Worm (Caenorhabditis elegans) whole organism, L4 larva: ENCODE data around the gene C56G2.4.

Experiments
- T26A8.4 ChIP-seq: fragments of 200-800 bp; sonication (Bioruptor generic); IDR thresholded peaks from 2 replicates; pipeline ENCODE4 v1.3.6; 2022; ENCODE audit warnings: missing genetic modification characterization, missing compliant biosample characterization
- Y105C5A.15 ChIP-seq: fragments of 200-800 bp; sonication (Bioruptor generic); IDR thresholded peaks from 2 replicates; pipeline ENCODE4 v1.3.6; 2022; ENCODE audit warnings: missing genetic modification characterization, missing compliant biosample characterization
- Y48G9A.11 ChIP-seq: fragments of 200-800 bp; sonication (Bioruptor generic); IDR thresholded peaks from 2 replicates; pipeline ENCODE4 v1.3.6; 2022; ENCODE audit warnings: missing genetic modification reagents, missing genetic modification characterization, missing compliant biosample characterization
- ZK337.2 ChIP-seq: fragments of 200-800 bp; sonication (Bioruptor generic); IDR thresholded peaks from 2 replicates; pipeline ENCODE4 v1.3.6; 2022; ENCODE audit warnings: missing genetic modification reagents, missing genetic modification characterization, missing compliant biosample characterization
- aha-1 ChIP-seq: fragments of 150-350 bp; peaks from one replicate; lab custom pipeline; 2014; ENCODE audit warnings: missing biosample characterization, missing genetic modification characterization
- ama-1 ChIP-seq: fragments of 150-350 bp; optimal IDR thresholded peaks from 2 replicates; lab custom pipeline; 2014; ENCODE audit warnings: inconsistent platforms, mixed read lengths
- arid-1 ChIP-seq: fragments of 200-800 bp; sonication (Bioruptor generic); conservative IDR thresholded peaks from 2 replicates; pipeline ENCODE4 v1.3.6; 2022; ENCODE audit warnings: missing genetic modification reagents, missing genetic modification characterization, missing compliant biosample characterization
- ceh-82 ChIP-seq: sonication (generic microtip); optimal IDR thresholded peaks from 2 replicates; lab custom pipeline; 2017; ENCODE audit warnings: missing biosample characterization, missing genetic modification characterization
- ces-1 ChIP-seq: fragments of 150-350 bp; sonication (generic microtip); optimal IDR thresholded peaks from 4 replicates; lab custom pipeline; 2014; ENCODE audit warnings: missing biosample characterization, missing genetic modification reagents, missing genetic modification characterization
- cey-2 ChIP-seq: sonication (generic microtip); optimal IDR thresholded peaks from 3 replicates; lab custom pipeline; 2017; ENCODE audit warnings: missing genetic modification characterization, mild to moderate bottlenecking, missing compliant biosample characterization, antibody characterized with exemption, borderline replicate concordance; ENCODE audit not compliant: insufficient read depth
- ctbp-1 ChIP-seq: fragments of 200-800 bp; sonication (Bioruptor generic); IDR thresholded peaks from 2 replicates; pipeline ENCODE4 v1.3.6; 2022; ENCODE audit warnings: missing genetic modification reagents, missing genetic modification characterization, missing compliant biosample characterization
- daf-16 ChIP-seq, 3 experiments: sonication (generic microtip); optimal IDR thresholded peaks; 2 replicates each; lab custom pipeline; 2016 to 2017; ENCODE audit warnings: missing genetic modification characterization in 3 of 3, missing genetic modification reagents in 3 of 3, mild to moderate bottlenecking in 2 of 3, missing compliant biosample characterization in 2 of 3, missing biosample characterization in 1 of 3, moderate library complexity in 1 of 3
- daf-19 ChIP-seq: fragments of 200-800 bp; sonication (Bioruptor generic); conservative IDR thresholded peaks from 2 replicates; pipeline ENCODE4 v1.3.6; 2022; ENCODE audit warnings: missing genetic modification characterization, missing compliant biosample characterization
- dmd-6 ChIP-seq: fragments of 200-800 bp; sonication (Bioruptor generic); IDR thresholded peaks from 2 replicates; pipeline ENCODE4 v1.3.6; 2022; ENCODE audit warnings: missing genetic modification reagents, missing genetic modification characterization, missing compliant biosample characterization
- fkh-10 ChIP-seq: fragments of 150-350 bp; optimal IDR thresholded peaks from 2 replicates; lab custom pipeline; 2014; ENCODE audit warnings: missing biosample characterization, missing genetic modification reagents, missing genetic modification characterization
- fos-1 ChIP-seq: fragments of 150-350 bp; optimal IDR thresholded peaks from 2 replicates; lab custom pipeline; 2014; ENCODE audit warnings: missing biosample characterization, missing genetic modification characterization
- hif-1 ChIP-seq, 2 experiments: sonication (generic microtip); optimal IDR thresholded peaks; 2 replicates each; lab custom pipeline; 2016 to 2017; ENCODE audit warnings: missing compliant biosample characterization in 2 of 2, missing genetic modification characterization in 2 of 2, missing genetic modification reagents in 2 of 2, missing genotype in 2 of 2, mild to moderate bottlenecking in 1 of 2
- hlh-11 ChIP-seq: fragments of 200-800 bp; sonication (Bioruptor generic); optimal IDR thresholded peaks from 2 replicates; lab custom pipeline; 2018; ENCODE audit warnings: mild to moderate bottlenecking, missing genetic modification characterization, missing compliant biosample characterization
- jun-1 ChIP-seq: fragments of 150-350 bp; optimal IDR thresholded peaks from 2 replicates; lab custom pipeline; 2014; ENCODE audit warnings: missing biosample characterization, missing genetic modification reagents, missing genetic modification characterization
- lin-38 ChIP-seq: fragments of 200-800 bp; sonication (Bioruptor generic); IDR thresholded peaks from 2 replicates; pipeline ENCODE4 v1.3.6; 2022; ENCODE audit warnings: missing genetic modification reagents, missing genetic modification characterization, missing compliant biosample characterization
- lin-39 ChIP-seq: fragments of 150-350 bp; optimal IDR thresholded peaks from 2 replicates; lab custom pipeline; 2014; ENCODE audit warnings: missing biosample characterization, missing genetic modification reagents, missing genetic modification characterization
- lsy-2 ChIP-seq, 2 experiments: fragments of 150-350 bp in 1 of 2; sonication (generic microtip) in 1 of 2; optimal IDR thresholded peaks; 2 replicates each; lab custom pipeline; 2014 to 2017; ENCODE audit warnings: missing biosample characterization in 2 of 2, missing genetic modification characterization in 2 of 2
- mdl-1 ChIP-seq, 2 experiments: fragments of 150-350 bp in 1 of 2; sonication (generic microtip) in 1 of 2; optimal IDR thresholded peaks; 2 replicates each; lab custom pipeline; 2014 to 2017; ENCODE audit warnings: missing biosample characterization in 2 of 2, missing genetic modification characterization in 2 of 2
- mdt-29 ChIP-seq: fragments of 200-800 bp; sonication (Bioruptor generic); IDR thresholded peaks from 2 replicates; pipeline ENCODE4 v1.3.6; 2022; ENCODE audit warnings: missing genetic modification reagents, missing genetic modification characterization, missing compliant biosample characterization
- mep-1 ChIP-seq: fragments of 150-350 bp; sonication (generic microtip); optimal IDR thresholded peaks from 3 replicates; lab custom pipeline; 2014; ENCODE audit warnings: missing biosample characterization, missing genetic modification characterization
- mes-2 ChIP-seq: sonication (generic microtip); optimal IDR thresholded peaks from 2 replicates; lab custom pipeline; 2016; ENCODE audit warnings: missing genotype, mild to moderate bottlenecking, missing genetic modification characterization, missing compliant biosample characterization; ENCODE audit not compliant: poor library complexity, severe bottlenecking
- nhr-111 ChIP-seq: fragments of 200-800 bp; sonication (Bioruptor generic); optimal IDR thresholded peaks from 2 replicates; lab custom pipeline; 2018; ENCODE audit warnings: mild to moderate bottlenecking, missing genetic modification characterization, missing compliant biosample characterization
- nhr-28 ChIP-seq: fragments of 150-350 bp; optimal IDR thresholded peaks from 2 replicates; lab custom pipeline; 2014; ENCODE audit warnings: missing biosample characterization, missing genetic modification characterization
- nhr-41 ChIP-seq: fragments of 200-800 bp; sonication (Bioruptor generic); IDR thresholded peaks from 2 replicates; pipeline ENCODE4 v1.3.6; 2022; ENCODE audit warnings: missing genetic modification reagents, missing genetic modification characterization, missing compliant biosample characterization
- nhr-42 ChIP-seq: fragments of 200-800 bp; sonication (Bioruptor generic); IDR thresholded peaks from 2 replicates; pipeline ENCODE4 v1.3.6; 2022; ENCODE audit warnings: missing genetic modification characterization, missing compliant biosample characterization
- nhr-48 ChIP-seq: sonication (generic microtip); optimal IDR thresholded peaks from 2 replicates; lab custom pipeline; 2016; ENCODE audit warnings: mild to moderate bottlenecking, missing genetic modification characterization, missing compliant biosample characterization
- nhr-77 ChIP-seq: fragments of 150-350 bp; optimal IDR thresholded peaks from 2 replicates; lab custom pipeline; 2014; ENCODE audit warnings: missing biosample characterization, missing genetic modification characterization
- php-3 ChIP-seq: fragments of 200-800 bp; sonication (Bioruptor generic); IDR thresholded peaks from 2 replicates; pipeline ENCODE4 v1.3.6; 2022; ENCODE audit warnings: missing genetic modification reagents, missing genetic modification characterization, missing compliant biosample characterization
- skn-1 ChIP-seq: fragments of 150-350 bp; optimal IDR thresholded peaks from 2 replicates; lab custom pipeline; 2014; ENCODE audit warnings: missing biosample characterization, missing genetic modification characterization
- unc-130 ChIP-seq: sonication (generic microtip); optimal IDR thresholded peaks from 2 replicates; lab custom pipeline; 2016; ENCODE audit warnings: missing genetic modification reagents, missing genetic modification characterization, missing compliant biosample characterization
- unc-62 ChIP-seq, 3 experiments: fragments of 150-350 bp in 1 of 3; sonication (generic microtip); optimal IDR thresholded peaks in 2 of 3; peaks in 1 of 3; 1 replicate in 1 of 3; 2 replicates in 2 of 3; lab custom pipeline; 2014 to 2017; ENCODE audit warnings: missing biosample characterization in 3 of 3, missing genetic modification characterization in 3 of 3, missing genetic modification reagents in 3 of 3, missing genotype in 1 of 3
- vab-7 ChIP-seq: fragments of 200-800 bp; sonication (Bioruptor generic); IDR thresholded peaks from 2 replicates; pipeline ENCODE4 v1.3.6; 2022; ENCODE audit warnings: missing genetic modification reagents, missing genetic modification characterization, missing compliant biosample characterization
- zfp-2 ChIP-seq: sonication (generic microtip); optimal IDR thresholded peaks from 2 replicates; lab custom pipeline; 2016; ENCODE audit warnings: mild to moderate bottlenecking, missing genetic modification characterization, missing compliant biosample characterization
- zfp-3 ChIP-seq: fragments of 200-800 bp; sonication (Bioruptor generic); conservative IDR thresholded peaks from 2 replicates; pipeline ENCODE4 v1.3.6; 2022; ENCODE audit warnings: missing genetic modification reagents, missing genetic modification characterization, missing compliant biosample characterization
- zip-2 ChIP-seq: fragments of 150-350 bp; optimal IDR thresholded peaks from 2 replicates; lab custom pipeline; 2014; ENCODE audit warnings: missing biosample characterization, missing genetic modification characterization

Gene C56G2.4

ce11 chrIII:6364395-6364794, 32.9 kb downstream of the C56G2.4 start (continued):
- TF ChIP-seq T26A8.4 (GFP tag; lab: Robert Waterston, UW): no peak
- TF ChIP-seq fkh-10 (GFP tag; lab: Kevin White, UChicago): no peak
- no peak for TF ChIP-seq cey-2 (tag; lab: Kevin White, UChicago)
- no peak for TF ChIP-seq zip-2 (tag; lab: Kevin White, UChicago)
- no peak for TF ChIP-seq nhr-41 (GFP tag; lab: Robert Waterston, UW)
- no peak for TF ChIP-seq ceh-82 (tag; lab: Kevin White, UChicago)
- TF ChIP-seq mdl-1 (tag; optimal IDR thresholded peaks at IDR 0.05; lab: Kevin White, UChicago): peak in 1 of 2 experiments; percentile 18
- peak; percentile 54 for TF ChIP-seq nhr-28 (tag; lab: Kevin White, UChicago)
- TF ChIP-seq ZK337.2: no peak
- no peak for TF ChIP-seq dmd-6
- no peak for TF ChIP-seq zfp-2 (tag; lab: Kevin White, UChicago)
- no peak for TF ChIP-seq lin-39 (tag; lab: Kevin White, UChicago)
- TF ChIP-seq hlh-11: peak; percentile 16
- TF ChIP-seq jun-1 (tag; lab: Kevin White, UChicago): no peak
- peak in 1 of 2 experiments; percentile 99 for TF ChIP-seq unc-62 (GFP tag; optimal IDR thresholded peaks at IDR 0.05 in 1 of 2; lab: Kevin White, UChicago)
- no peak for TF ChIP-seq unc-62 (tag; optimal IDR thresholded peaks at IDR 0.05; lab: Kevin White, UChicago)
- no peak for TF ChIP-seq nhr-77 (tag; lab: Kevin White, UChicago)
- TF ChIP-seq daf-19 (GFP tag; lab: Robert Waterston, UW): no peak
- no peak for TF ChIP-seq zfp-3
- TF ChIP-seq hif-1 (tag; optimal IDR thresholded peaks at IDR 0.05; lab: Kevin White, UChicago): no peak
- TF ChIP-seq lin-38: peak; percentile 33; the same call in 1 of the 2 replicates

- TF ChIP-seq mes-2 (tag; lab: Kevin White, UChicago) (peak; percentile 75), ces-1 (GFP tag; lab: Kevin White, UChicago) (no peak), daf-16 (GFP tag; optimal IDR thresholded peaks at IDR 0.05; lab: Kevin White, UChicago) (no peak), daf-16 (tag; optimal IDR thresholded peaks at IDR 0.05; lab: Kevin White, UChicago) (peak; percentile 8), mdt-29 (GFP tag; lab: Robert Waterston, UW) (no peak), lsy-2 (tag; optimal IDR thresholded peaks at IDR 0.05; lab: Kevin White, UChicago) (peak in 1 of 2 experiments; percentile 68), mep-1 (tag; lab: Kevin White, UChicago) (peak; percentile 33), hif-1 (tag; optimal IDR thresholded peaks at IDR 0.05; lab: Kevin White, UChicago) (peak in 1 of 2 experiments; percentile 7)
Measured at ce11 chrIII:6367712-6368111, 36.2 kb downstream of the C56G2.4 start, which contains the start of the genes C56G2.15 and thoc-2. C56G2.15 (minus strand) TSS chrIII:6367899. thoc-2 (plus strand) TSS chrIII:6368042.

- TF ChIP-seq daf-16 (GFP tag; optimal IDR thresholded peaks at IDR 0.05; lab: Kevin White, UChicago): no peak
- no peak for TF ChIP-seq daf-16 (tag; optimal IDR thresholded peaks at IDR 0.05; lab: Kevin White, UChicago)
- TF ChIP-seq unc-62 (GFP tag; optimal IDR thresholded peaks at IDR 0.05 in 1 of 2; lab: Kevin White, UChicago): peak in 1 of 2 experiments; percentile 97
- TF ChIP-seq unc-62 (tag; optimal IDR thresholded peaks at IDR 0.05; lab: Kevin White, UChicago): no peak
- no peak for TF ChIP-seq nhr-48 (tag; lab: Kevin White, UChicago)
- TF ChIP-seq unc-130 (GFP tag; lab: Kevin White, UChicago): no peak
- TF ChIP-seq, all 104 proteins: peak for 1
Measured at ce11 chrIII:6368524-6368923, 37.0 kb downstream of the C56G2.4 start.

- TF ChIP-seq arid-1 (GFP tag; lab: Robert Waterston, UW): peak; percentile 44; the same call in 1 of the 2 replicates
- no peak for TF ChIP-seq nhr-42 (GFP tag; lab: Robert Waterston, UW)
- TF ChIP-seq Y105C5A.15 (GFP tag; lab: Robert Waterston, UW): peak; percentile 61; the same call in 1 of the 2 replicates
- peak; percentile 48; the same call in 1 of the 2 replicates for TF ChIP-seq T26A8.4 (GFP tag; lab: Robert Waterston, UW)
- peak; percentile 55 for TF ChIP-seq ama-1 (lab: Kevin White, UChicago)
- TF ChIP-seq daf-16 (GFP tag; optimal IDR thresholded peaks at IDR 0.05; lab: Kevin White, UChicago): no peak
- TF ChIP-seq daf-16 (tag; optimal IDR thresholded peaks at IDR 0.05; lab: Kevin White, UChicago): peak; percentile 16
- TF ChIP-seq mdt-29 (GFP tag; lab: Robert Waterston, UW): peak; percentile 44; the same call in 1 of the 2 replicates
- TF ChIP-seq nhr-111 (GFP tag; lab: Kevin White, UChicago): peak; percentile 7
- TF ChIP-seq unc-130 (GFP tag; lab: Kevin White, UChicago): peak; percentile 61
- TF ChIP-seq mes-2 (tag; lab: Kevin White, UChicago): peak; percentile 28
- TF ChIP-seq Y48G9A.11 (GFP tag; lab: Robert Waterston, UW): peak; percentile 81
- peak; percentile 71 for TF ChIP-seq lin-38
- peak; percentile 46; the same call in 1 of the 2 replicates for TF ChIP-seq php-3 (GFP tag; lab: Robert Waterston, UW)
- TF ChIP-seq mep-1 (tag; lab: Kevin White, UChicago): peak; percentile 33
- TF ChIP-seq aha-1 (tag; lab: Kevin White, UChicago): peak; percentile 5
- 0 out of 2 replicates have a peak, but pooled peaks have one; percentile 12 for TF ChIP-seq vab-7 (GFP tag; lab: Robert Waterston, UW)
- peak in 1 of 2 experiments; percentile 7 for TF ChIP-seq lsy-2 (tag; optimal IDR thresholded peaks at IDR 0.05; lab: Kevin White, UChicago)
- no peak for TF ChIP-seq skn-1 (tag; lab: Kevin White, UChicago)
- TF ChIP-seq mdl-1 (tag; optimal IDR thresholded peaks at IDR 0.05; lab: Kevin White, UChicago): no peak
- peak; percentile 21 for TF ChIP-seq fos-1 (tag; lab: Kevin White, UChicago)
- peak; percentile 59; the same call in 1 of the 2 replicates for TF ChIP-seq ctbp-1 (GFP tag; lab: Robert Waterston, UW)
Measured at ce11 chrIII:6373850-6374474, 42.4 kb downstream of the C56G2.4 start.
